Worm (Caenorhabditis elegans) whole organism, young adult: ENCODE results near the gene F28F9.2.
A peak's percentile ranks its signal among the peaks of the same experiment; 100 is the strongest.

Experiments
- C17E4.6 ChIP-seq: fragments of 200-800 bp; sonication (Bioruptor generic); IDR thresholded peaks from 2 replicates; pipeline ENCODE4 v1.3.6; 2022; ENCODE audit warnings: missing genetic modification reagents, missing genetic modification characterization, missing compliant biosample characterization
- F10E7.11 ChIP-seq: sonication (generic microtip); optimal IDR thresholded peaks from 2 replicates; lab custom pipeline; 2017; ENCODE audit warnings: mild to moderate bottlenecking, missing genetic modification characterization, moderate library complexity, missing compliant biosample characterization
- F22D6.2 ChIP-seq: sonication (generic microtip); optimal IDR thresholded peaks from 2 replicates; lab custom pipeline; 2016; ENCODE audit warnings: mild to moderate bottlenecking, missing genetic modification characterization, missing compliant biosample characterization
- F33H1.4 ChIP-seq: fragments of 200-800 bp; sonication (Bioruptor generic); IDR thresholded peaks from 2 replicates; pipeline ENCODE4 v1.3.6; 2022; ENCODE audit warnings: missing genetic modification reagents, missing genetic modification characterization, missing compliant biosample characterization
- Y56A3A.18 ChIP-seq: fragments of 200-800 bp; sonication (Bioruptor generic); IDR thresholded peaks from 2 replicates; pipeline ENCODE4 v1.3.6; 2022; ENCODE audit warnings: missing genetic modification reagents, missing genetic modification characterization, missing compliant biosample characterization
- attf-5 ChIP-seq: fragments of 200-800 bp; sonication (Bioruptor generic); optimal IDR thresholded peaks from 2 replicates; lab custom pipeline; 2018; ENCODE audit warnings: mild to moderate bottlenecking, missing genetic modification characterization, missing compliant biosample characterization
- attf-6 ChIP-seq: fragments of 200-800 bp; sonication (Bioruptor generic); IDR thresholded peaks from 2 replicates; pipeline ENCODE4 v1.3.6; 2022; ENCODE audit warnings: missing genetic modification reagents, missing genetic modification characterization, missing compliant biosample characterization
- bed-1 ChIP-seq: fragments of 200-800 bp; sonication (Bioruptor generic); IDR thresholded peaks from 2 replicates; pipeline ENCODE4 v1.3.6; 2022; ENCODE audit warnings: missing genetic modification reagents, missing genetic modification characterization, missing compliant biosample characterization
- bed-2 ChIP-seq: fragments of 200-800 bp; sonication (Bioruptor generic); IDR thresholded peaks from 2 replicates; pipeline ENCODE4 v1.3.6; 2022; ENCODE audit warnings: missing genetic modification reagents, missing genetic modification characterization, missing compliant biosample characterization
- cebp-1 ChIP-seq, 2 experiments: fragments of 200-800 bp in 1 of 2; sonication (Bioruptor generic) in 1 of 2; sonication (generic microtip) in 1 of 2; IDR thresholded peaks in 1 of 2; optimal IDR thresholded peaks in 1 of 2; 2 replicates each; pipeline versions ENCODE4 v1.3.6 to Lab custom; 2017 to 2022; ENCODE audit warnings: missing compliant biosample characterization in 2 of 2, missing genetic modification characterization in 2 of 2, mild to moderate bottlenecking in 1 of 2, missing genetic modification reagents in 1 of 2, moderate library complexity in 1 of 2
- cebp-2 ChIP-seq: fragments of 200-800 bp; sonication (Bioruptor generic); IDR thresholded peaks from 2 replicates; pipeline ENCODE4 v1.3.6; 2022; ENCODE audit warnings: missing genetic modification characterization, missing compliant biosample characterization
- ceh-100 ChIP-seq: fragments of 200-800 bp; sonication (Bioruptor generic); IDR thresholded peaks from 2 replicates; pipeline ENCODE4 v1.3.6; 2022; ENCODE audit warnings: missing genetic modification reagents, missing genetic modification characterization, missing compliant biosample characterization
- ceh-58 ChIP-seq: fragments of 200-800 bp; sonication (Bioruptor generic); IDR thresholded peaks from 2 replicates; pipeline ENCODE4 v1.3.6; 2022; ENCODE audit warnings: missing genetic modification characterization, missing compliant biosample characterization
- ceh-91 ChIP-seq: fragments of 200-800 bp; sonication (Bioruptor generic); IDR thresholded peaks from 2 replicates; pipeline ENCODE4 v1.3.6; 2022; ENCODE audit warnings: missing genetic modification reagents, missing genetic modification characterization, missing compliant biosample characterization
- chd-7 ChIP-seq: sonication (generic microtip); optimal IDR thresholded peaks from 2 replicates; lab custom pipeline; 2016; ENCODE audit warnings: mild to moderate bottlenecking, missing genetic modification characterization, moderate library complexity, missing compliant biosample characterization
- die-1 ChIP-seq: sonication (generic microtip); optimal IDR thresholded peaks from 2 replicates; lab custom pipeline; 2016; ENCODE audit warnings: missing genotype, mild to moderate bottlenecking, missing genetic modification characterization, missing compliant biosample characterization
- egrh-3 ChIP-seq: fragments of 200-800 bp; sonication (Bioruptor generic); IDR thresholded peaks from 2 replicates; pipeline ENCODE4 v1.3.6; 2022; ENCODE audit warnings: missing genetic modification reagents, missing genetic modification characterization, missing compliant biosample characterization
- ets-4 ChIP-seq: fragments of 200-800 bp; sonication (Bioruptor generic); optimal IDR thresholded peaks from 2 replicates; lab custom pipeline; 2018; ENCODE audit warnings: mild to moderate bottlenecking, missing genetic modification characterization, missing compliant biosample characterization
- gei-17 ChIP-seq: fragments of 200-800 bp; sonication (Bioruptor generic); optimal IDR thresholded peaks from 2 replicates; lab custom pipeline; 2018; ENCODE audit warnings: mild to moderate bottlenecking, missing genetic modification characterization, missing compliant biosample characterization
- hlh-12 ChIP-seq: sonication (generic microtip); optimal IDR thresholded peaks from 2 replicates; lab custom pipeline; 2016; ENCODE audit warnings: missing genetic modification characterization, missing compliant biosample characterization
- hlh-26 ChIP-seq: fragments of 200-800 bp; sonication (Bioruptor generic); conservative IDR thresholded peaks from 2 replicates; pipeline ENCODE4 v1.3.6; 2022; ENCODE audit warnings: missing genetic modification reagents, missing genetic modification characterization, missing compliant biosample characterization
- hmg-20 ChIP-seq: fragments of 200-800 bp; sonication (Bioruptor generic); IDR thresholded peaks from 2 replicates; pipeline ENCODE4 v1.3.6; 2022; ENCODE audit warnings: missing genetic modification reagents, missing genetic modification characterization, missing compliant biosample characterization
- hrde-1 ChIP-seq: sonication (generic microtip); optimal IDR thresholded peaks from 2 replicates; lab custom pipeline; 2016; ENCODE audit warnings: missing genetic modification characterization, mild to moderate bottlenecking, missing compliant biosample characterization, moderate library complexity, missing genotype, missing genetic modification reagents, borderline replicate concordance
- hsf-1 ChIP-seq: fragments of 200-800 bp; sonication (Bioruptor generic); IDR thresholded peaks from 2 replicates; pipeline ENCODE4 v1.3.6; 2022; ENCODE audit warnings: missing genetic modification reagents, missing genetic modification characterization, missing compliant biosample characterization
- lin-54 ChIP-seq: fragments of 200-800 bp; sonication (Bioruptor generic); optimal IDR thresholded peaks from 2 replicates; lab custom pipeline; 2018; ENCODE audit warnings: mild to moderate bottlenecking, missing genetic modification characterization, missing compliant biosample characterization
- lsy-27 ChIP-seq: sonication (generic microtip); optimal IDR thresholded peaks from 2 replicates; lab custom pipeline; 2017; ENCODE audit warnings: missing genetic modification characterization, mild to moderate bottlenecking, missing compliant biosample characterization, antibody characterized with exemption, missing genotype, borderline replicate concordance; ENCODE audit not compliant: insufficient read depth
- madf-8 ChIP-seq: fragments of 200-800 bp; sonication (Bioruptor generic); conservative IDR thresholded peaks from 2 replicates; pipeline ENCODE4 v1.3.6; 2022; ENCODE audit warnings: missing genetic modification reagents, missing genetic modification characterization, missing compliant biosample characterization
- mcd-1 ChIP-seq: fragments of 200-800 bp; sonication (Bioruptor generic); IDR thresholded peaks from 2 replicates; pipeline ENCODE4 v1.3.6; 2022; ENCODE audit warnings: missing genetic modification reagents, missing genetic modification characterization, missing compliant biosample characterization
- nhr-80 ChIP-seq: sonication (generic microtip); optimal IDR thresholded peaks from 2 replicates; lab custom pipeline; 2016; ENCODE audit warnings: missing genetic modification characterization, missing compliant biosample characterization
- pbrm-1 ChIP-seq: fragments of 200-800 bp; sonication (Bioruptor generic); IDR thresholded peaks from 2 replicates; pipeline ENCODE4 v1.3.6; 2022; ENCODE audit warnings: missing genetic modification reagents, missing genetic modification characterization, missing compliant biosample characterization
- pha-4 ChIP-seq: fragments of 150-350 bp; sonication (generic microtip); optimal IDR thresholded peaks from 2 replicates; lab custom pipeline; 2014; ENCODE audit warnings: missing biosample characterization, missing genetic modification reagents, missing genetic modification characterization
- rcor-1 ChIP-seq: fragments of 200-800 bp; sonication (Bioruptor generic); IDR thresholded peaks from 2 replicates; pipeline ENCODE4 v1.3.6; 2022; ENCODE audit warnings: missing genetic modification reagents, missing genetic modification characterization, missing compliant biosample characterization
- sdz-38 ChIP-seq: sonication (generic microtip); optimal IDR thresholded peaks from 2 replicates; lab custom pipeline; 2016; ENCODE audit warnings: missing genotype, missing genetic modification characterization, missing compliant biosample characterization
- sea-2 ChIP-seq: fragments of 200-800 bp; sonication (Bioruptor generic); IDR thresholded peaks from 2 replicates; pipeline ENCODE4 v1.3.6; 2022; ENCODE audit warnings: missing genetic modification characterization, missing compliant biosample characterization
- snpc-1.1 ChIP-seq: sonication (generic microtip); optimal IDR thresholded peaks from 2 replicates; lab custom pipeline; 2017; ENCODE audit warnings: missing genetic modification characterization, mild to moderate bottlenecking, missing compliant biosample characterization, antibody characterized with exemption, moderate library complexity, missing genotype, missing genetic modification reagents; ENCODE audit not compliant: insufficient read depth
- tbx-9 ChIP-seq: sonication (generic microtip); optimal IDR thresholded peaks from 2 replicates; lab custom pipeline; 2016; ENCODE audit warnings: borderline replicate concordance, missing genetic modification characterization, inconsistent platforms, missing compliant biosample characterization
- xnd-1 ChIP-seq: sonication (generic microtip); optimal IDR thresholded peaks from 2 replicates; lab custom pipeline; 2016; ENCODE audit warnings: missing genotype, missing genetic modification reagents, missing genetic modification characterization, missing compliant biosample characterization
- zfh-2 ChIP-seq: fragments of 200-800 bp; sonication (Bioruptor generic); conservative IDR thresholded peaks from 2 replicates; pipeline ENCODE4 v1.3.6; 2022; ENCODE audit warnings: missing genetic modification reagents, missing genetic modification characterization, missing compliant biosample characterization
- zim-3 ChIP-seq: sonication (generic microtip); optimal IDR thresholded peaks from 2 replicates; lab custom pipeline; 2017; ENCODE audit warnings: mild to moderate bottlenecking, missing genetic modification characterization, moderate library complexity, missing compliant biosample characterization
- ztf-25 ChIP-seq: fragments of 200-800 bp; sonication (Bioruptor generic); IDR thresholded peaks from 2 replicates; pipeline ENCODE4 v1.3.6; 2022; ENCODE audit warnings: missing genetic modification reagents, missing genetic modification characterization, missing compliant biosample characterization
- ztf-3 ChIP-seq: fragments of 200-800 bp; sonication (Bioruptor generic); optimal IDR thresholded peaks from 2 replicates; lab custom pipeline; 2018; ENCODE audit warnings: mild to moderate bottlenecking, missing genetic modification characterization, missing compliant biosample characterization

F28F9.2 gene

ce11 chrIV:3860419-3860818 lies 20.9 kb downstream of the F28F9.2 start (continued):
- TF ChIP-seq pha-4, result no peak
- no peak for TF ChIP-seq madf-8 (GFP tag; lab: Robert Waterston, UW)
- TF ChIP-seq cebp-2 (GFP tag; lab: Robert Waterston, UW), result no peak
- TF ChIP-seq, all 124 proteins: peak for 0

DNA sequence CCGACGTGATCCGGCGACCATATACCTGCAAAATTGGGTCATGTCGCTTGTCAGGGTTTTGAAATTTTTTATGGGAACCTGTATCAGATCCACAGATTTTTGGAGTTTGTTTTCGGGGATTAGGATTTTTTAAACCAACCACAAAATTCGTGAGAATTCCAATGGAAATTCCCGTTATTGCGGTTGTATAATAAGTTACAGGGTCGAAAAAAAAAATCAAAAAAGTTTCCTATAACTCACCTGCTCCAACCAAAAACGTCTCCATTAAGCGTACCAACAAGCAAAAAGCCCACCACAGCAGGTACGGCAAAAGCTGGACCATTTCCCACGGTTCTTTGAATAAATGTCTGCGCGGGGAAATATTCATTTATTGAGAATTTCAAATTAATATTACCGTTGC lies 23.4 kb downstream of the F28F9.2 start:
- no peak for TF ChIP-seq cebp-1 (GFP tag; IDR thresholded peaks at IDR 0.05; lab: Robert Waterston, UW)
- TF ChIP-seq cebp-1 (tag; optimal IDR thresholded peaks at IDR 0.05; lab: Kevin White, UChicago), result no peak
- TF ChIP-seq mcd-1, result no peak
- no peak for TF ChIP-seq rcor-1 (GFP tag; lab: Robert Waterston, UW)
- TF ChIP-seq C17E4.6 (GFP tag; lab: Robert Waterston, UW), result no peak
- no peak for TF ChIP-seq hrde-1 (tag; lab: Kevin White, UChicago)
- no peak for TF ChIP-seq attf-5 (GFP tag; lab: Kevin White, UChicago)
- TF ChIP-seq tbx-9 (tag; lab: Kevin White, UChicago), result no peak
- TF ChIP-seq snpc-1.1 (tag; lab: Kevin White, UChicago), result no peak
- no peak for TF ChIP-seq F22D6.2 (tag; lab: Kevin White, UChicago)
- TF ChIP-seq hlh-12 (tag; lab: Kevin White, UChicago), result no peak
- no peak for TF ChIP-seq lsy-27 (tag; lab: Kevin White, UChicago)
- TF ChIP-seq sea-2 (GFP tag; lab: Robert Waterston, UW), result no peak
- TF ChIP-seq gei-17 (GFP tag; lab: Kevin White, UChicago), result no peak
- TF ChIP-seq nhr-80 (tag; lab: Kevin White, UChicago), result no peak
- TF ChIP-seq ets-4 (GFP tag; lab: Kevin White, UChicago), result no peak
- TF ChIP-seq egrh-3 (GFP tag; lab: Robert Waterston, UW), result no peak
- TF ChIP-seq pbrm-1, result no peak
- TF ChIP-seq cebp-2 (GFP tag; lab: Robert Waterston, UW), result no peak

DNA sequence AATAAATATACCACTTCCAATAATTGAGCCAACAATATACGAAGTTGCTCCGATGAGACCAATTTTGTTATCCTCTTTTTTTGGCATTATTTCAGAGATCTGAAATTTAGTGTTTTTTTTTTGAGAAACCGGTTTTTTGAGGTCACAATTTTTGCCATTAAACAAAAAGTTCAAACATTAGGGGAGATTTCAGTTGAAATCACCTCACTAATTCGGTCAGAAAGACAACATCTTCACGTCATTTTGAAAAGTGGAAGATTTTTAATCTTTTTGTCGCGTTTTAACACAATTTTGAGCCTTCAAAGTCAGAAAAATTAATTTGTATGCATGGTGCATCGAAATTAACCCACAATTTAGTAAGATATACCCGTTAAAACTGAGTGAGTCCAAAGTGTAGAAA lies 25.4 kb downstream of the F28F9.2 start, which contains the start of gene aat-8:
aat-8 (minus strand) TSS at position 101 of the 400 bp plus-strand sequence.
- TF ChIP-seq bed-1 (GFP tag; lab: Robert Waterston, UW), result no peak
- no peak for TF ChIP-seq sea-2 (GFP tag; lab: Robert Waterston, UW)
- TF ChIP-seq ceh-100 (GFP tag; lab: Robert Waterston, UW), result no peak
- TF ChIP-seq zfh-2, result no peak
- no peak for TF ChIP-seq F10E7.11 (tag; lab: Kevin White, UChicago)
- TF ChIP-seq hlh-12 (tag; lab: Kevin White, UChicago), result no peak
- no peak for TF ChIP-seq bed-2 (GFP tag; lab: Robert Waterston, UW)
- TF ChIP-seq Y56A3A.18 (GFP tag; lab: Robert Waterston, UW), result no peak
- no peak for TF ChIP-seq hlh-26 (GFP tag; lab: Robert Waterston, UW)

DNA sequence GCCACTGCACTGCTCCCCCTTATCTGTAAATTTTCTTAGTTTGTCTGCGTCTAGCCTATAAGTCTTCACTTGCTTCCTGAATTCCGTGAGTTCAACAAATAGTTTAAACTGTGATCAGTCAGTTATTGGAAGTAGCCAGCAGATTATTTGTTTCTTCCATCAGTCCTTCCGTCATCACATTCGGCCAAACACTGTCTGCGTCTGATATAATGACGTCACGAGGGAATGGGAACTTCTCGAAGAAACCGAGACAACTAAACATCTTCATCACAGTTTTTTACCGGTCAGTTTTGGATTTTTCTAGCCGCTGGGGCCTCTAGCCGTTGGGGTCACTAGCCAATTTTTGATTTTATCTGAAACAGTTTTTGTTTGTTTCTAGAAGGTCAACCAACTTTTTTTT lies 26.5 kb downstream of the F28F9.2 start:
- no peak for TF ChIP-seq sdz-38 (tag; lab: Kevin White, UChicago)
- no peak for TF ChIP-seq F33H1.4 (GFP tag; lab: Robert Waterston, UW)
- TF ChIP-seq ceh-58, result no peak
- TF ChIP-seq nhr-80 (tag; lab: Kevin White, UChicago), result peak; percentile 34
- TF ChIP-seq, all 124 proteins: peak for 1

- no peak for TF ChIP-seq die-1 (tag; lab: Kevin White, UChicago)
- TF ChIP-seq attf-6 (GFP tag; lab: Robert Waterston, UW), result no peak
- TF ChIP-seq rcor-1 (GFP tag; lab: Robert Waterston, UW), result no peak
- TF ChIP-seq xnd-1 (tag; lab: Kevin White, UChicago), result no peak
- no peak for TF ChIP-seq lin-54 (GFP tag; lab: Kevin White, UChicago)
- TF ChIP-seq ztf-3, result no peak
- TF ChIP-seq chd-7 (tag; lab: Kevin White, UChicago), result no peak
- TF ChIP-seq hsf-1 (GFP tag; lab: Robert Waterston, UW), result no peak
- TF ChIP-seq zim-3 (tag; lab: Kevin White, UChicago), result no peak
- no peak for TF ChIP-seq ceh-91 (GFP tag; lab: Robert Waterston, UW)
- TF ChIP-seq ztf-25 (GFP tag; lab: Robert Waterston, UW), result no peak
- TF ChIP-seq hmg-20 (GFP tag; lab: Robert Waterston, UW), result no peak
- TF ChIP-seq madf-8 (GFP tag; lab: Robert Waterston, UW), result no peak
Observed at ce11 chrIV:3867252-3867651, 27.7 kb downstream of the F28F9.2 start, which contains the start of gene F37C4.4. TSS of gene F37C4.4 (plus strand) at chrIV:3867309.
